Worm (Caenorhabditis elegans) whole organism, L4 larva: ENCODE measurements around the gene W03C9.1.
A peak's percentile ranks its signal among the peaks of the same experiment; 100 is the strongest.

Experiments used
- D1046.2 ChIP-seq: fragments of 200-800 bp; sonication (Bioruptor generic); IDR thresholded peaks from 2 replicates; pipeline ENCODE4 v1.3.6; 2022; ENCODE audit warnings: missing genetic modification characterization, missing compliant biosample characterization
- F49E8.2 ChIP-seq: sonication (generic microtip); optimal IDR thresholded peaks from 2 replicates; lab custom pipeline; 2016; ENCODE audit warnings: missing compliant biosample characterization, mild to moderate bottlenecking, missing genetic modification characterization, borderline replicate concordance
- T20F7.1 ChIP-seq: fragments of 200-800 bp; sonication (Bioruptor generic); optimal IDR thresholded peaks from 2 replicates; lab custom pipeline; 2018; ENCODE audit warnings: mild to moderate bottlenecking, missing genetic modification characterization, missing compliant biosample characterization
- T26A8.4 ChIP-seq: fragments of 200-800 bp; sonication (Bioruptor generic); IDR thresholded peaks from 2 replicates; pipeline ENCODE4 v1.3.6; 2022; ENCODE audit warnings: missing genetic modification characterization, missing compliant biosample characterization
- Y105C5A.15 ChIP-seq: fragments of 200-800 bp; sonication (Bioruptor generic); IDR thresholded peaks from 2 replicates; pipeline ENCODE4 v1.3.6; 2022; ENCODE audit warnings: missing genetic modification characterization, missing compliant biosample characterization
- Y48G9A.11 ChIP-seq: fragments of 200-800 bp; sonication (Bioruptor generic); IDR thresholded peaks from 2 replicates; pipeline ENCODE4 v1.3.6; 2022; ENCODE audit warnings: missing genetic modification reagents, missing genetic modification characterization, missing compliant biosample characterization
- Y5F2A.4 ChIP-seq: fragments of 200-800 bp; sonication (Bioruptor generic); optimal IDR thresholded peaks from 2 replicates; lab custom pipeline; 2018; ENCODE audit warnings: mild to moderate bottlenecking, missing genetic modification characterization, missing compliant biosample characterization
- Y75B8A.6 ChIP-seq: fragments of 200-800 bp; sonication (Bioruptor generic); IDR thresholded peaks from 2 replicates; pipeline ENCODE4 v1.3.6; 2022; ENCODE audit warnings: missing genetic modification reagents, missing genetic modification characterization, missing compliant biosample characterization
- aha-1 ChIP-seq: fragments of 150-350 bp; peaks from one replicate; lab custom pipeline; 2014; ENCODE audit warnings: missing biosample characterization, missing genetic modification characterization
- ama-1 ChIP-seq: fragments of 150-350 bp; optimal IDR thresholded peaks from 2 replicates; lab custom pipeline; 2014; ENCODE audit warnings: inconsistent platforms, mixed read lengths
- arid-1 ChIP-seq: fragments of 200-800 bp; sonication (Bioruptor generic); conservative IDR thresholded peaks from 2 replicates; pipeline ENCODE4 v1.3.6; 2022; ENCODE audit warnings: missing genetic modification reagents, missing genetic modification characterization, missing compliant biosample characterization
- attf-4 ChIP-seq: sonication (generic microtip); optimal IDR thresholded peaks from 3 replicates; lab custom pipeline; 2017; ENCODE audit warnings: missing biosample characterization, missing genetic modification characterization
- ceh-28 ChIP-seq: fragments of 150-350 bp; optimal IDR thresholded peaks from 2 replicates; lab custom pipeline; 2014; ENCODE audit warnings: missing biosample characterization, missing genetic modification reagents, missing genetic modification characterization
- ceh-44 ChIP-seq: fragments of 200-800 bp; sonication (Bioruptor generic); IDR thresholded peaks from 2 replicates; pipeline ENCODE4 v1.3.6; 2022; ENCODE audit warnings: missing genetic modification reagents, missing genetic modification characterization, missing compliant biosample characterization
- ceh-82 ChIP-seq: sonication (generic microtip); optimal IDR thresholded peaks from 2 replicates; lab custom pipeline; 2017; ENCODE audit warnings: missing biosample characterization, missing genetic modification characterization
- ces-1 ChIP-seq: fragments of 150-350 bp; sonication (generic microtip); optimal IDR thresholded peaks from 4 replicates; lab custom pipeline; 2014; ENCODE audit warnings: missing biosample characterization, missing genetic modification reagents, missing genetic modification characterization
- cey-2 ChIP-seq: sonication (generic microtip); optimal IDR thresholded peaks from 3 replicates; lab custom pipeline; 2017; ENCODE audit warnings: missing genetic modification characterization, mild to moderate bottlenecking, missing compliant biosample characterization, antibody characterized with exemption, borderline replicate concordance; ENCODE audit not compliant: insufficient read depth
- ctbp-1 ChIP-seq: fragments of 200-800 bp; sonication (Bioruptor generic); IDR thresholded peaks from 2 replicates; pipeline ENCODE4 v1.3.6; 2022; ENCODE audit warnings: missing genetic modification reagents, missing genetic modification characterization, missing compliant biosample characterization
- daf-12 ChIP-seq: fragments of 150-350 bp; optimal IDR thresholded peaks from 2 replicates; lab custom pipeline; 2014; ENCODE audit warnings: missing biosample characterization, missing genetic modification reagents, missing genetic modification characterization
- dve-1 ChIP-seq: sonication (generic microtip); optimal IDR thresholded peaks from 2 replicates; lab custom pipeline; 2017; ENCODE audit warnings: antibody characterized with exemption, mild to moderate bottlenecking, missing genetic modification characterization, missing compliant biosample characterization; ENCODE audit not compliant: insufficient read depth
- egl-43 ChIP-seq: fragments of 200-800 bp; sonication (Bioruptor generic); IDR thresholded peaks from 2 replicates; pipeline ENCODE4 v1.3.6; 2022; ENCODE audit warnings: missing genetic modification reagents, missing genetic modification characterization, missing compliant biosample characterization
- hif-1 ChIP-seq, 2 experiments: sonication (generic microtip); optimal IDR thresholded peaks; 2 replicates each; lab custom pipeline; 2016 to 2017; ENCODE audit warnings: missing compliant biosample characterization in 2 of 2, missing genetic modification characterization in 2 of 2, missing genetic modification reagents in 2 of 2, missing genotype in 2 of 2, mild to moderate bottlenecking in 1 of 2
- hlh-11 ChIP-seq: fragments of 200-800 bp; sonication (Bioruptor generic); optimal IDR thresholded peaks from 2 replicates; lab custom pipeline; 2018; ENCODE audit warnings: mild to moderate bottlenecking, missing genetic modification characterization, missing compliant biosample characterization
- hmg-1.1 ChIP-seq: fragments of 200-800 bp; sonication (Bioruptor generic); IDR thresholded peaks from 2 replicates; pipeline ENCODE4 v1.3.6; 2022; ENCODE audit warnings: missing genetic modification reagents, missing genetic modification characterization, missing compliant biosample characterization
- jun-1 ChIP-seq: fragments of 150-350 bp; optimal IDR thresholded peaks from 2 replicates; lab custom pipeline; 2014; ENCODE audit warnings: missing biosample characterization, missing genetic modification reagents, missing genetic modification characterization
- lim-7 ChIP-seq: fragments of 200-800 bp; sonication (Bioruptor generic); IDR thresholded peaks from 2 replicates; pipeline ENCODE4 v1.3.6; 2022; ENCODE audit warnings: missing genetic modification characterization, missing compliant biosample characterization
- lin-13 ChIP-seq: fragments of 150-350 bp; optimal IDR thresholded peaks from 2 replicates; lab custom pipeline; 2014; ENCODE audit warnings: missing biosample characterization, missing genetic modification reagents, missing genetic modification characterization
- lin-15B ChIP-seq: fragments of 150-350 bp; sonication (generic microtip); optimal IDR thresholded peaks from 3 replicates; lab custom pipeline; 2014; ENCODE audit warnings: missing biosample characterization, missing genetic modification characterization
- lin-29 ChIP-seq: fragments of 200-800 bp; sonication (Bioruptor generic); IDR thresholded peaks from 2 replicates; pipeline ENCODE4 v1.3.6; 2022; ENCODE audit warnings: missing genetic modification reagents, missing genetic modification characterization, missing compliant biosample characterization
- lin-39 ChIP-seq: fragments of 150-350 bp; optimal IDR thresholded peaks from 2 replicates; lab custom pipeline; 2014; ENCODE audit warnings: missing biosample characterization, missing genetic modification reagents, missing genetic modification characterization
- mdl-1 ChIP-seq, 2 experiments: fragments of 150-350 bp in 1 of 2; sonication (generic microtip) in 1 of 2; optimal IDR thresholded peaks; 2 replicates each; lab custom pipeline; 2014 to 2017; ENCODE audit warnings: missing biosample characterization in 2 of 2, missing genetic modification characterization in 2 of 2
- mdt-29 ChIP-seq: fragments of 200-800 bp; sonication (Bioruptor generic); IDR thresholded peaks from 2 replicates; pipeline ENCODE4 v1.3.6; 2022; ENCODE audit warnings: missing genetic modification reagents, missing genetic modification characterization, missing compliant biosample characterization
- mes-2 ChIP-seq: sonication (generic microtip); optimal IDR thresholded peaks from 2 replicates; lab custom pipeline; 2016; ENCODE audit warnings: missing genotype, mild to moderate bottlenecking, missing genetic modification characterization, missing compliant biosample characterization; ENCODE audit not compliant: poor library complexity, severe bottlenecking
- mxl-3 ChIP-seq: fragments of 200-800 bp; sonication (Bioruptor generic); optimal IDR thresholded peaks from 2 replicates; lab custom pipeline; 2018; ENCODE audit warnings: mild to moderate bottlenecking, missing genetic modification characterization, missing compliant biosample characterization
- nhr-11 ChIP-seq: fragments of 150-350 bp; optimal IDR thresholded peaks from 2 replicates; lab custom pipeline; 2014; ENCODE audit warnings: missing biosample characterization, missing genetic modification characterization
- nhr-237 ChIP-seq: sonication (generic microtip); optimal IDR thresholded peaks from 2 replicates; lab custom pipeline; 2017; ENCODE audit warnings: missing biosample characterization, missing genetic modification characterization
- nhr-25 ChIP-seq: sonication (generic microtip); optimal IDR thresholded peaks from 2 replicates; lab custom pipeline; 2017; ENCODE audit warnings: missing genetic modification characterization, mild to moderate bottlenecking, missing compliant biosample characterization, antibody characterized with exemption, moderate library complexity, borderline replicate concordance; ENCODE audit not compliant: insufficient read depth
- nhr-28 ChIP-seq: fragments of 150-350 bp; optimal IDR thresholded peaks from 2 replicates; lab custom pipeline; 2014; ENCODE audit warnings: missing biosample characterization, missing genetic modification characterization
- nhr-42 ChIP-seq: fragments of 200-800 bp; sonication (Bioruptor generic); IDR thresholded peaks from 2 replicates; pipeline ENCODE4 v1.3.6; 2022; ENCODE audit warnings: missing genetic modification characterization, missing compliant biosample characterization
- saeg-2 ChIP-seq: fragments of 200-800 bp; sonication (Bioruptor generic); IDR thresholded peaks from 2 replicates; pipeline ENCODE4 v1.3.6; 2022; ENCODE audit warnings: missing genetic modification reagents, missing genetic modification characterization, missing compliant biosample characterization
- set-16 ChIP-seq: fragments of 200-800 bp; sonication (Bioruptor generic); IDR thresholded peaks from 2 replicates; pipeline ENCODE4 v1.3.6; 2022; ENCODE audit warnings: missing genetic modification reagents, missing genetic modification characterization, missing compliant biosample characterization
- skn-1 ChIP-seq: fragments of 150-350 bp; optimal IDR thresholded peaks from 2 replicates; lab custom pipeline; 2014; ENCODE audit warnings: missing biosample characterization, missing genetic modification characterization
- spr-1 ChIP-seq: sonication (generic microtip); optimal IDR thresholded peaks from 2 replicates; lab custom pipeline; 2016; ENCODE audit warnings: mild to moderate bottlenecking, missing genetic modification characterization, missing compliant biosample characterization
- spr-3 ChIP-seq: fragments of 200-800 bp; sonication (Bioruptor generic); optimal IDR thresholded peaks from 2 replicates; lab custom pipeline; 2018; ENCODE audit warnings: mild to moderate bottlenecking, missing genetic modification characterization, missing compliant biosample characterization
- unc-130 ChIP-seq: sonication (generic microtip); optimal IDR thresholded peaks from 2 replicates; lab custom pipeline; 2016; ENCODE audit warnings: missing genetic modification reagents, missing genetic modification characterization, missing compliant biosample characterization
- zfp-2 ChIP-seq: sonication (generic microtip); optimal IDR thresholded peaks from 2 replicates; lab custom pipeline; 2016; ENCODE audit warnings: mild to moderate bottlenecking, missing genetic modification characterization, missing compliant biosample characterization
- zfp-3 ChIP-seq: fragments of 200-800 bp; sonication (Bioruptor generic); conservative IDR thresholded peaks from 2 replicates; pipeline ENCODE4 v1.3.6; 2022; ENCODE audit warnings: missing genetic modification reagents, missing genetic modification characterization, missing compliant biosample characterization
- zip-2 ChIP-seq: fragments of 150-350 bp; optimal IDR thresholded peaks from 2 replicates; lab custom pipeline; 2014; ENCODE audit warnings: missing biosample characterization, missing genetic modification characterization
- ztf-7 ChIP-seq: fragments of 150-350 bp; optimal IDR thresholded peaks from 2 replicates; lab custom pipeline; 2014; ENCODE audit warnings: missing biosample characterization, missing genetic modification characterization

The W03C9.1 gene

ce11 chrII:11980110-11980509, 18.2 kb upstream of the W03C9.1 start (continued):
- peak; percentile 27; the same call in 1 of the 2 replicates for TF ChIP-seq lin-29
- peak; percentile 88 for TF ChIP-seq Y48G9A.11 (GFP tag; lab: Robert Waterston, UW)
- TF ChIP-seq zfp-2 (tag; lab: Kevin White, UChicago), result peak; percentile 95
- TF ChIP-seq ceh-28 (tag; lab: Kevin White, UChicago), result no peak
- peak; percentile 77 for TF ChIP-seq spr-1 (tag; lab: Kevin White, UChicago)
- TF ChIP-seq ztf-7 (tag; lab: Kevin White, UChicago), result peak; percentile 0
- peak; percentile 91 for TF ChIP-seq hlh-11
- TF ChIP-seq Y75B8A.6 (GFP tag; lab: Robert Waterston, UW), result no peak; the same call in 1 of the 2 replicates
- TF ChIP-seq dve-1 (tag; lab: Kevin White, UChicago), result peak; percentile 91
- peak; percentile 42 for TF ChIP-seq F49E8.2 (tag; lab: Kevin White, UChicago)
- peak; percentile 89 for TF ChIP-seq zfp-3 (GFP tag; lab: Robert Waterston, UW)
- no peak for TF ChIP-seq cey-2 (tag; lab: Kevin White, UChicago)
- TF ChIP-seq arid-1 (GFP tag; lab: Robert Waterston, UW), result peak; percentile 88; the same call in 1 of the 2 replicates
- no peak for TF ChIP-seq ama-1
- TF ChIP-seq mes-2 (tag; lab: Kevin White, UChicago), result peak; percentile 98
- TF ChIP-seq Y5F2A.4 (GFP tag; lab: Kevin White, UChicago), result no peak
- peak; percentile 84 for TF ChIP-seq hmg-1.1
- TF ChIP-seq lin-15B (tag; lab: Kevin White, UChicago), result peak; percentile 38
- TF ChIP-seq saeg-2, result no peak; the same call in 1 of the 2 replicates
- TF ChIP-seq ces-1 (GFP tag; lab: Kevin White, UChicago), result peak; percentile 83
- peak in 1 of 2 experiments; percentile 43 for TF ChIP-seq mdl-1 (tag; optimal IDR thresholded peaks at IDR 0.05; lab: Kevin White, UChicago)
- TF ChIP-seq nhr-11 (tag; lab: Kevin White, UChicago), result peak; percentile 79
- TF ChIP-seq T20F7.1 (GFP tag; lab: Kevin White, UChicago), result peak; percentile 89
- peak; percentile 91 for TF ChIP-seq mdt-29
- peak in 1 of 2 experiments; percentile 88 for TF ChIP-seq hif-1 (tag; optimal IDR thresholded peaks at IDR 0.05; lab: Kevin White, UChicago)
- TF ChIP-seq nhr-25 (tag; lab: Kevin White, UChicago), result peak; percentile 30
- no peak for TF ChIP-seq skn-1 (tag; lab: Kevin White, UChicago)
- TF ChIP-seq zip-2 (tag; lab: Kevin White, UChicago), result no peak
- TF ChIP-seq set-16, result no peak
- TF ChIP-seq egl-43 (GFP tag; lab: Robert Waterston, UW), result no peak
- TF ChIP-seq ceh-82 (tag; lab: Kevin White, UChicago), result no peak
- peak; percentile 65 for TF ChIP-seq ctbp-1 (GFP tag; lab: Robert Waterston, UW)
- no peak for TF ChIP-seq lin-39 (tag; lab: Kevin White, UChicago)
- TF ChIP-seq unc-130, result peak; percentile 86
- TF ChIP-seq nhr-42 (GFP tag; lab: Robert Waterston, UW), result peak; percentile 92
- TF ChIP-seq lin-13 (GFP tag; lab: Kevin White, UChicago), result peak; percentile 73
- no peak for TF ChIP-seq T26A8.4
- no peak for TF ChIP-seq spr-3
- TF ChIP-seq lim-7 (GFP tag; lab: Robert Waterston, UW), result no peak

- TF ChIP-seq daf-12 (tag; lab: Kevin White, UChicago) (no peak), zip-2 (tag; lab: Kevin White, UChicago) (no peak), attf-4 (tag; lab: Kevin White, UChicago) (no peak), D1046.2 (GFP tag; lab: Robert Waterston, UW) (no peak), lin-39 (tag; lab: Kevin White, UChicago) (no peak), arid-1 (GFP tag; lab: Robert Waterston, UW) (0 out of 2 replicates have a peak, but pooled peaks have one; percentile 14), nhr-28 (tag; lab: Kevin White, UChicago) (no peak), mdl-1 (tag; optimal IDR thresholded peaks at IDR 0.05; lab: Kevin White, UChicago) (no peak), jun-1 (peak; percentile 5), Y105C5A.15 (GFP tag; lab: Robert Waterston, UW) (no peak), mxl-3 (GFP tag; lab: Kevin White, UChicago) (no peak), mes-2 (tag; lab: Kevin White, UChicago) (peak; percentile 59), nhr-237 (tag; lab: Kevin White, UChicago) (no peak), aha-1 (tag; lab: Kevin White, UChicago) (peak; percentile 96), ceh-44 (GFP tag; lab: Robert Waterston, UW) (no peak)
Measured at ce11 chrII:11979449-11980095, 17.6 kb upstream of the W03C9.1 start, which contains the start of the genes ash-2 and Y17G7B.20. Gene ash-2 (plus strand): TSS chrII:11979838. Gene Y17G7B.20 (minus strand): TSS chrII:11979844.
